Worm (Caenorhabditis elegans) whole organism, dauer: Measurements from ENCODE around the gene C27B7.9.

Source experiments
- unc-62 ChIP-seq: sonication (generic microtip); optimal IDR thresholded peaks from 2 replicates; lab custom pipeline; 2017; ENCODE audit warnings: missing biosample characterization, missing genetic modification reagents, missing genetic modification characterization

C27B7.9 gene

DNA sequence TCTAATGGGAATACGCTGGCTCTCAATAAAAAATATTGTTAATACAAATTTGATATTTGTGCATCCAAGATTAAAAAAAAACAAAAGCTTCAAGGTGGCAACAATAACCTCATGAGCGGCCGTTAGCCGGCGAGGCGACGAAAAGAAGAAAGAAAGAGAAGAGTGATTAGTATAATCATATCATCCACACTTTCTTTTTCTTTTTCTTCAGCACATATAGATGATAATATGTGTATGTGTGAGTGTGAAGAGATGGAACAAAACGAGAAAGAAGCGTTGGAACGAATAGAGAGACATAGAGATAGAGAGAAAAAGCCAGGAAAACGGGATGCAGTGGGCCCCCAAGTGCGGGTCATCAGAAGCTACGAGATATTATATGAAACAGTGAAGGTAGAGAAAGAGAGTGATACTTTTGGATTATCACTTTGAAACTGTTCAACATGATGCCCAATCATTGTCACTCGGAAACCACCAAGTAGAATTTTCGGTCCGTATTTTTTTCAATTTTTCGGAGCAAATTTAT, 4.4 kb upstream of the C27B7.9 start:
- no peak for TF ChIP-seq unc-62 (GFP tag; lab: Kevin White, UChicago)

- no peak for TF ChIP-seq unc-62 (GFP tag; lab: Kevin White, UChicago)
Measured at ce11 chrIV:8918790-8919189, 2.9 kb upstream of the C27B7.9 start, which contains the start of gene rap-1. Gene rap-1, minus strand, starts transcription at chrIV:8918890.

DNA sequence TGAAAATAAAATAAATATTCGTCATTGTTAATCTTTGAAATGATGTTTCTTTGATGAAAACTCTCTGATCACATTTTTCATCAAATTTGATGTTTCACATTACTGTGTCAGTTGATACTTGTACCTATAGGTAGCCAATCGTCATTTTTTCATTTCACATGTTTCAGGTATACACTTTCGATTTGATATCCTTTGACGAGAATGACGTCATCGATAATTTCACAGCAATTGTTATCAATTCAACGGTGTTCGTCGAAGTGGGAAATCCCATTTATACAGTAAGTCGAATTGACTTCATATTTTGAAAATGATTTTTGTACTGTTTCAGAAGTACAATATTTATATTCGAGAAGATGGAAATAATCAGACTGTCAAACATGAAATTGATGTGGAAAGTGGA, 1.7 kb downstream of the C27B7.9 start:
- no peak for TF ChIP-seq unc-62 (GFP tag; lab: Kevin White, UChicago)

DNA sequence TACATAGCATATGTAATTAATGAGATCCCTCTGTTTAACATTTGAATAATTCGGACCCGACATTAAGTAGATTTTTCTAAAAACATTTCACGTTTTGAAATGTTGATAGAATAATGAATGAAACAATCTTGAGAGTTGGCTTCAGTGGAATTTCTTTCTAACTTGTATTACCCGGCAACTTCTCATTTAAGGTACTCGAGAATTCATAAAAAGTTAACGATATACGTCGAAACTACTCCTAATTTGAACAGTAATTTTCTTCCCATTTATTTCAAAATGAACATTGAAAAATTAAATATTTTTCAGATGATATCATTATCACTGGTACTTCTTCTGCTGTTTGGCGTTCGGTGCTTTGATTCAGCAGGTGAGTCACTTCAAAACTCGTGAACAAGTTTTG, 9.2 kb downstream of the C27B7.9 start, which contains the start of gene C27B7.7:
Gene C27B7.7 (plus strand): TSS at position 301 of the 400 bp plus-strand sequence.
- TF ChIP-seq unc-62 (GFP tag; lab: Kevin White, UChicago) = no peak

DNA sequence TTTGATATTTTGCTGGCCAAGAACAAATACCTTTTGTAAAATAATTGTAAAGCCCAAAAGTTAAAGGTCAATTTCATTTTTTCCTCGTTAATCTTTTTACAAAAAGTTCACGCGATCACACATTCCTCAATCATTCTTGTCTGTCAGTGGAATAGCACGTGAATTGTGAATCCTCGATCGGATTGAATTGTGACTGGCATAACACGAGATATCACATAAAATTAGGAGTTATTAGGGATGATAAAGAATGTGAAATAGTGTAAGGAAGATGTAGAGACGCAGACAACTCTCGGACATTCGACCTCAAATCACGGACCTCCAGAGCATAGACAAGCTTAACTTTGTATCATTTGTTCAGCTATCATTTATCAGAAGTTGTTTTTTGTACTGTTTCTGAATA, 9.7 kb downstream of the C27B7.9 start, which contains the start of gene C27B7.6:
Gene C27B7.6 (minus strand): TSS at position 182 of the 400 bp plus-strand sequence.
- TF ChIP-seq unc-62 (GFP tag; lab: Kevin White, UChicago) = no peak

ce11 chrIV:8901346-8901745, 14.6 kb downstream of the C27B7.9 start, which contains the start of gene C27B7.5:
Gene C27B7.5, plus strand, starts transcription at chrIV:8901646.
- TF ChIP-seq unc-62 (GFP tag; lab: Kevin White, UChicago) = no peak

- no peak for TF ChIP-seq unc-62 (GFP tag; lab: Kevin White, UChicago)
Measured at ce11 chrIV:8893746-8894145, 22.2 kb downstream of the C27B7.9 start, which contains the start of gene rad-54.L2. Gene rad-54.L2, plus strand, starts transcription at chrIV:8894077.

- TF ChIP-seq unc-62 (GFP tag; lab: Kevin White, UChicago) = no peak
Measured at ce11 chrIV:8892558-8892957, 23.4 kb downstream of the C27B7.9 start, which contains the start of gene C27B7.2. Gene C27B7.2, plus strand, starts transcription at chrIV:8892858.

ce11 chrIV:8891131-8891530, 24.8 kb downstream of the C27B7.9 start, which contains the start of gene spr-2:
Gene spr-2, plus strand, starts transcription at chrIV:8891462.
- TF ChIP-seq unc-62 (GFP tag; lab: Kevin White, UChicago) = no peak

DNA sequence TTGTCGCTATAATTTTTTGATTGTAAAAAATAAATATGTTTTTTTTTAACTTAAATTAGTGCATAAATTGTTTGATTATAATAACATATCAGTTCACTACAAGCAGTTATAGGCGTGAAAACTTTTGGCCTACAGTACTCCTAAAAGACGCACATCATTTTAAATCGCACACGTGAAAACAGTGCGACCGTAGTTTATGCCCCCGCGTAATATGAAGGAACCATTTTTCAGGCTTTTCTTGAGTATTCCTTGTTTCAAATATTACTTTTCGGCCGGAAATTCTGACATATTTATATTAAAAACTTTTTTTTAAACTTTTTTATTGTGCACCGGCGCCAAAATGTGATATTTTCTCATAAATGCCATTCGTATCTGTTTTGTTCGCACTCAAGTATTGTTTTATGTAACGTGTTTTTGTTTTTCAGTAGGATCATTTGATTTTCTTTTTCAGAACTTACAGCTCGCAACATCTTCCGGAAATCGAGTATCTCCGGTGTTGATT, 27.3 kb downstream of the C27B7.9 start, which contains the start of gene oma-1:
Gene oma-1 (plus strand): TSS at position 452 of the 502 bp plus-strand sequence.
- no peak for TF ChIP-seq unc-62 (GFP tag; lab: Kevin White, UChicago)

DNA sequence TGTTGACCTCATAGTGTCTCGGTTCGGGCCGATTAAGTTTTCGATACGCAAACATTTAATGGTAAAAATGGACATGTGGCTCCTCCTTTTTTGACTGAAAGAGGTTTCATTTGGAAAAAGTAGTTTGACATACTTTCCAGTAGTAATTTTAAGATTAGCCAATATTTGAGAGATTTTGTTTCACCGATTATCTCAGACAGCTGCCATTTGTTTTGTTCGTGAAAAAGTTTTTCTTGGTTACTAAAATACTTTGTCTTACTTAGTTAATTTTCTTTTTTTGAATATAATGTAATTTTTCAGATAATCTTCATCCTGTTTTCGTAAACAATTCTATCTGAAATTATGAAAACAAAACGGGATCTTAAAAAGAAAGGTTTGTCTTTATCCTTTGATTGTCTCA, 29.7 kb downstream of the C27B7.9 start, which contains the start of gene C09G9.5:
Gene C09G9.5 (plus strand): TSS at position 301 of the 400 bp plus-strand sequence.
- TF ChIP-seq unc-62 (GFP tag; lab: Kevin White, UChicago) = no peak

ce11 chrIV:8881181-8881580, 34.7 kb downstream of the C27B7.9 start, which contains the start of gene C09G9.8:
Gene C09G9.8, plus strand, starts transcription at chrIV:8881481.
- no peak for TF ChIP-seq unc-62 (GFP tag; lab: Kevin White, UChicago)

DNA sequence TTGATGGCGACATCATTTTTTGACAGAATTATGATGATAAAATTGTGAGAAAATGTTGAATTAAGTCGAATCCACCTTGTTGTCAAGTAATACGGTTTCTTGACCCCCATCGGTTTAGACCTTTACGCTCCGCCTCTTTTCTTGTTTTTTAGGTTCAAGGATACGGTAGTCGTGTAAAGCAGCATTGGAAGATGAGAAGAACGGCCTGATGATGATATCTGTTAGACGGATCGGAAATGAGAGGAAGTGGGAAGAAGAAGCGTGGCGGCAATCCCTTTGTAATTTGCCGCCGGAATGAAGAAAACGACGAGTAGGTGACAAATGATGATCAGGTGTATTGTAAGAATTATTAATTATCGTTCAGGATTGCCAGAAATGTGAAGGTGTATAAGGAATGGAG, 36.1 kb downstream of the C27B7.9 start, which contains the start of gene npax-4:
Gene npax-4 (minus strand): TSS at position 101 of the 400 bp plus-strand sequence.
- TF ChIP-seq unc-62 (GFP tag; lab: Kevin White, UChicago) = no peak

DNA sequence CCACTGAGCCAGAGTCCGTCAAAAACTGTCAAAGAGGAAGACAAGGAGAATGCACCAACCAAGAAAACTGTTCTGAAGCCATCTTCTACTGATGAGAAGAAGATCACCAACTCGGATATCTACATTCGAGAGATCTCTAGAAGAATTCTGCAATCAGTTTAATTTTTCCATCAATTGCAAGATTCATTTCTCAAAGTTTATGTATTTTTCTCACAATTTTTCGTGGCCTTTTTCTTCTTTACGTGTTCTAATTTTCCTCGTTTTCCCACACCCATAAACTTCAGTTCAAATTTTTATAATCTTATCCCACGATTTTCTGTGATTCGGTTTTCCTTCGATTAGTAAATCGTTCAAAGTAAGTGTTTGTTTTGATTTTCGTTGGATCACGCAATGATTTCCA, 42.1 kb downstream of the C27B7.9 start, which contains the start of gene hdl-2:
Gene hdl-2 (plus strand): TSS at position 301 of the 400 bp plus-strand sequence.
- TF ChIP-seq unc-62 (GFP tag; lab: Kevin White, UChicago) = no peak

- TF ChIP-seq unc-62 (GFP tag; lab: Kevin White, UChicago) = no peak
Measured at ce11 chrIV:8872958-8873357, 43.0 kb downstream of the C27B7.9 start, which contains the start of gene C09G9.3. Gene C09G9.3, minus strand, starts transcription at chrIV:8873058.

ce11 chrIV:8869624-8870023, 46.3 kb downstream of the C27B7.9 start, which contains the start of gene npp-23:
Gene npp-23, minus strand, starts transcription at chrIV:8869679.
- TF ChIP-seq unc-62 (GFP tag; lab: Kevin White, UChicago) = no peak
